Worm (Caenorhabditis elegans) whole organism, L1 larva: ENCODE measurements around the gene cest-9.1.

ENCODE experiments used
- C04F5.9 ChIP-seq: sonication (generic microtip); optimal IDR thresholded peaks from 2 replicates; lab custom pipeline; 2016; ENCODE audit warnings: missing genetic modification characterization, missing compliant biosample characterization
- C16A3.4 ChIP-seq: fragments of 150-350 bp; optimal IDR thresholded peaks from 2 replicates; lab custom pipeline; 2014; ENCODE audit warnings: missing biosample characterization, missing genetic modification characterization
- Y116A8C.19 ChIP-seq: sonication (generic microtip); optimal IDR thresholded peaks from 2 replicates; lab custom pipeline; 2016; ENCODE audit warnings: missing compliant biosample characterization, missing genetic modification characterization, borderline replicate concordance
- aha-1 ChIP-seq: fragments of 150-350 bp; optimal IDR thresholded peaks from 2 replicates; lab custom pipeline; 2014; ENCODE audit warnings: missing biosample characterization, missing genetic modification characterization
- alr-1 ChIP-seq: fragments of 200-800 bp; sonication (Bioruptor generic); optimal IDR thresholded peaks from 2 replicates; lab custom pipeline; 2018; ENCODE audit warnings: borderline replicate concordance, mild to moderate bottlenecking, missing genetic modification characterization, missing compliant biosample characterization
- blmp-1 ChIP-seq: fragments of 150-350 bp; optimal IDR thresholded peaks from 2 replicates; lab custom pipeline; 2014; ENCODE audit warnings: missing biosample characterization, missing genetic modification characterization
- ceh-63 ChIP-seq: fragments of 200-800 bp; sonication (Bioruptor generic); optimal IDR thresholded peaks from 2 replicates; lab custom pipeline; 2018; ENCODE audit warnings: mild to moderate bottlenecking, missing genetic modification characterization, missing compliant biosample characterization
- ceh-8 ChIP-seq: fragments of 200-800 bp; sonication (Bioruptor generic); optimal IDR thresholded peaks from 2 replicates; lab custom pipeline; 2018; ENCODE audit warnings: mild to moderate bottlenecking, missing genetic modification characterization, moderate library complexity, missing compliant biosample characterization
- ceh-88 ChIP-seq: fragments of 200-800 bp; sonication (Bioruptor generic); IDR thresholded peaks from 2 replicates; pipeline ENCODE4 v1.3.6; 2022; ENCODE audit warnings: missing genetic modification characterization, missing compliant biosample characterization
- ceh-90 ChIP-seq: sonication (generic microtip); optimal IDR thresholded peaks from 2 replicates; lab custom pipeline; 2016; ENCODE audit warnings: missing genetic modification characterization, missing compliant biosample characterization
- efl-1 ChIP-seq, 4 experiments: fragments of 150-350 bp; optimal IDR thresholded peaks in 3 of 4; peaks in 1 of 4; 1 replicate in 1 of 4; 2 replicates in 3 of 4; lab custom pipeline; 2014; ENCODE audit warnings: missing biosample characterization in 2 of 4, missing genetic modification characterization in 2 of 4, missing genetic modification reagents in 2 of 4
- efl-3 ChIP-seq: fragments of 200-800 bp; sonication (Bioruptor generic); optimal IDR thresholded peaks from 2 replicates; lab custom pipeline; 2018; ENCODE audit warnings: mild to moderate bottlenecking, missing genetic modification characterization, missing compliant biosample characterization
- egl-13 ChIP-seq: sonication (generic microtip); optimal IDR thresholded peaks from 2 replicates; lab custom pipeline; 2016; ENCODE audit warnings: missing genotype, missing genetic modification reagents, missing genetic modification characterization, missing compliant biosample characterization
- fkh-8 ChIP-seq: sonication (generic microtip); optimal IDR thresholded peaks from 2 replicates; lab custom pipeline; 2016; ENCODE audit warnings: mild to moderate bottlenecking, missing genetic modification characterization, missing compliant biosample characterization
- grh-1 ChIP-seq: fragments of 200-800 bp; sonication (Bioruptor generic); IDR thresholded peaks from 2 replicates; pipeline ENCODE4 v1.3.6; 2022; ENCODE audit warnings: missing genetic modification reagents, missing genetic modification characterization, missing compliant biosample characterization
- hlh-17 ChIP-seq: fragments of 200-800 bp; sonication (Bioruptor generic); optimal IDR thresholded peaks from 2 replicates; lab custom pipeline; 2018; ENCODE audit warnings: missing genetic modification characterization, mild to moderate bottlenecking, missing compliant biosample characterization, moderate library complexity, borderline replicate concordance
- hlh-4 ChIP-seq: sonication (generic microtip); optimal IDR thresholded peaks from 2 replicates; lab custom pipeline; 2016; ENCODE audit warnings: mild to moderate bottlenecking, missing genetic modification characterization, missing compliant biosample characterization
- isw-1 ChIP-seq: fragments of 200-800 bp; sonication (Bioruptor generic); IDR thresholded peaks from 2 replicates; pipeline ENCODE4 v1.3.6; 2022; ENCODE audit warnings: missing genetic modification characterization, missing compliant biosample characterization
- jun-1 ChIP-seq: fragments of 150-350 bp; optimal IDR thresholded peaks from 2 replicates; lab custom pipeline; 2014; ENCODE audit warnings: missing biosample characterization, missing genetic modification reagents, missing genetic modification characterization
- lin-14 ChIP-seq: fragments of 200-800 bp; sonication (Bioruptor generic); optimal IDR thresholded peaks from 2 replicates; lab custom pipeline; 2018; ENCODE audit warnings: mild to moderate bottlenecking, missing genetic modification characterization, moderate library complexity, missing compliant biosample characterization
- lin-15B ChIP-seq: fragments of 150-350 bp; sonication (generic microtip); optimal IDR thresholded peaks from 3 replicates; lab custom pipeline; 2014; ENCODE audit warnings: missing biosample characterization, missing genetic modification characterization
- lin-35 ChIP-seq, 2 experiments: fragments of 150-350 bp; optimal IDR thresholded peaks; 2 replicates each; lab custom pipeline; 2014; ENCODE audit warnings: missing biosample characterization in 2 of 2, missing genetic modification characterization in 2 of 2, missing genetic modification reagents in 2 of 2
- lir-3 ChIP-seq: sonication (generic microtip); optimal IDR thresholded peaks from 2 replicates; lab custom pipeline; 2016; ENCODE audit warnings: mild to moderate bottlenecking, missing genetic modification characterization, moderate library complexity, missing compliant biosample characterization; ENCODE audit not compliant: poor library complexity
- mdl-1 ChIP-seq, 2 experiments: fragments of 150-350 bp; optimal IDR thresholded peaks; 2 replicates each; lab custom pipeline; 2014 to 2017; ENCODE audit warnings: missing biosample characterization in 2 of 2, missing genetic modification characterization in 2 of 2, inconsistent platforms in 1 of 2
- mef-2 ChIP-seq: fragments of 150-350 bp; optimal IDR thresholded peaks from 2 replicates; lab custom pipeline; 2014; ENCODE audit warnings: missing biosample characterization, missing genetic modification characterization
- mep-1 ChIP-seq: fragments of 150-350 bp; optimal IDR thresholded peaks from 2 replicates; lab custom pipeline; 2014; ENCODE audit warnings: missing biosample characterization, missing genetic modification characterization
- nhr-12 ChIP-seq: sonication (generic microtip); optimal IDR thresholded peaks from 2 replicates; lab custom pipeline; 2017; ENCODE audit warnings: missing biosample characterization, missing genetic modification characterization
- nhr-19 ChIP-seq: fragments of 200-800 bp; sonication (Bioruptor generic); conservative IDR thresholded peaks from 2 replicates; pipeline ENCODE4 v1.3.6; 2022; ENCODE audit warnings: missing genetic modification characterization, missing compliant biosample characterization
- nhr-237 ChIP-seq: fragments of 150-350 bp; optimal IDR thresholded peaks from 2 replicates; lab custom pipeline; 2014; ENCODE audit warnings: missing biosample characterization, missing genetic modification characterization
- nhr-28 ChIP-seq: fragments of 150-350 bp; optimal IDR thresholded peaks from 2 replicates; lab custom pipeline; 2014; ENCODE audit warnings: missing biosample characterization, missing genetic modification characterization
- nhr-71 ChIP-seq: sonication (generic microtip); optimal IDR thresholded peaks from 2 replicates; lab custom pipeline; 2016; ENCODE audit warnings: mild to moderate bottlenecking, missing genetic modification characterization, moderate library complexity, missing compliant biosample characterization
- nhr-76 ChIP-seq: sonication (generic microtip); optimal IDR thresholded peaks from 2 replicates; lab custom pipeline; 2017; ENCODE audit warnings: missing biosample characterization, missing genetic modification characterization
- nhr-77 ChIP-seq: fragments of 150-350 bp; optimal IDR thresholded peaks from 2 replicates; lab custom pipeline; 2014; ENCODE audit warnings: missing biosample characterization, missing genetic modification characterization
- nhr-85 ChIP-seq: sonication (generic microtip); peaks from one replicate; lab custom pipeline; 2016; ENCODE audit warnings: missing genetic modification characterization, inconsistent platforms, missing compliant biosample characterization
- pag-3 ChIP-seq: sonication (generic microtip); optimal IDR thresholded peaks from 2 replicates; lab custom pipeline; 2017; ENCODE audit warnings: missing genetic modification characterization, mild to moderate bottlenecking, missing compliant biosample characterization, antibody characterized with exemption, borderline replicate concordance; ENCODE audit not compliant: insufficient read depth
- pqm-1 ChIP-seq: sonication (generic microtip); optimal IDR thresholded peaks from 3 replicates; lab custom pipeline; 2017; ENCODE audit warnings: missing biosample characterization, missing genetic modification characterization
- rnt-1 ChIP-seq: sonication (generic microtip); optimal IDR thresholded peaks from 2 replicates; lab custom pipeline; 2016; ENCODE audit warnings: mild to moderate bottlenecking, missing genetic modification characterization, moderate library complexity, missing compliant biosample characterization
- skn-1 ChIP-seq: fragments of 150-350 bp; optimal IDR thresholded peaks from 2 replicates; lab custom pipeline; 2014; ENCODE audit warnings: missing biosample characterization, missing genetic modification characterization
- snpc-4 ChIP-seq: fragments of 150-350 bp; optimal IDR thresholded peaks from 2 replicates; lab custom pipeline; 2014; ENCODE audit warnings: missing biosample characterization, missing genetic modification characterization
- snu-23 ChIP-seq: sonication (generic microtip); optimal IDR thresholded peaks from 2 replicates; lab custom pipeline; 2016; ENCODE audit warnings: missing genetic modification characterization, missing compliant biosample characterization
- sox-4 ChIP-seq: sonication (generic microtip); optimal IDR thresholded peaks from 2 replicates; lab custom pipeline; 2016; ENCODE audit warnings: missing genetic modification characterization, missing compliant biosample characterization
- sptf-1 ChIP-seq: fragments of 150-350 bp; optimal IDR thresholded peaks from 2 replicates; lab custom pipeline; 2014; ENCODE audit warnings: missing biosample characterization, missing genetic modification characterization
- sup-37 ChIP-seq: fragments of 200-800 bp; sonication (Bioruptor generic); optimal IDR thresholded peaks from 2 replicates; lab custom pipeline; 2018; ENCODE audit warnings: mild to moderate bottlenecking, missing genetic modification characterization, missing compliant biosample characterization
- swsn-7 ChIP-seq: sonication (generic microtip); optimal IDR thresholded peaks from 2 replicates; lab custom pipeline; 2016; ENCODE audit warnings: missing genetic modification characterization, missing compliant biosample characterization
- tbx-2 ChIP-seq: sonication (generic microtip); optimal IDR thresholded peaks from 2 replicates; lab custom pipeline; 2016; ENCODE audit warnings: missing genetic modification characterization, missing compliant biosample characterization
- tlp-1 ChIP-seq: fragments of 150-350 bp; optimal IDR thresholded peaks from 2 replicates; lab custom pipeline; 2014; ENCODE audit warnings: missing biosample characterization, missing genetic modification characterization
- unc-130 ChIP-seq: fragments of 150-350 bp; optimal IDR thresholded peaks from 2 replicates; lab custom pipeline; 2017; ENCODE audit warnings: missing biosample characterization, missing genetic modification characterization, inconsistent platforms
- unc-30 ChIP-seq: sonication (generic microtip); optimal IDR thresholded peaks from 2 replicates; lab custom pipeline; 2017; ENCODE audit warnings: missing biosample characterization, missing genetic modification characterization
- unc-62 ChIP-seq: fragments of 150-350 bp; optimal IDR thresholded peaks from 2 replicates; lab custom pipeline; 2014; ENCODE audit warnings: missing biosample characterization, missing genetic modification reagents, missing genetic modification characterization
- unc-86 ChIP-seq: sonication (generic microtip); optimal IDR thresholded peaks from 2 replicates; lab custom pipeline; 2016; ENCODE audit warnings: missing genetic modification characterization, missing compliant biosample characterization
- xbp-1 ChIP-seq: sonication (generic microtip); optimal IDR thresholded peaks from 2 replicates; lab custom pipeline; 2016; ENCODE audit warnings: missing genetic modification characterization, missing compliant biosample characterization
- zag-1 ChIP-seq: fragments of 150-350 bp; optimal IDR thresholded peaks from 2 replicates; lab custom pipeline; 2014; ENCODE audit warnings: missing biosample characterization, missing genetic modification characterization
- ztf-11 ChIP-seq, 2 experiments: sonication (generic microtip); optimal IDR thresholded peaks; 2 replicates each; lab custom pipeline; 2016 to 2017; ENCODE audit warnings: missing genetic modification characterization in 2 of 2, missing biosample characterization in 1 of 2, missing compliant biosample characterization in 1 of 2
- ztf-4 ChIP-seq: fragments of 150-350 bp; optimal IDR thresholded peaks from 2 replicates; lab custom pipeline; 2014; ENCODE audit warnings: missing biosample characterization, missing genetic modification characterization

Gene cest-9.1

ce11 chrX:12200577-12200976 lies 25.4 kb upstream of the cest-9.1 start:
- peak; percentile 49 for TF ChIP-seq mep-1 (tag; lab: Kevin White, UChicago)
- TF ChIP-seq ceh-88 (GFP tag; lab: Robert Waterston, UW), result no peak
- peak; percentile 9 for TF ChIP-seq mef-2
- no peak for TF ChIP-seq pqm-1
- TF ChIP-seq nhr-28 (tag; lab: Kevin White, UChicago), result no peak
- TF ChIP-seq lin-35 (GFP tag; optimal IDR thresholded peaks at IDR 0.05; lab: Kevin White, UChicago), result no peak
- peak; percentile 72 for TF ChIP-seq swsn-7 (tag; lab: Kevin White, UChicago)
- TF ChIP-seq C16A3.4 (tag; lab: Kevin White, UChicago), result no peak
- TF ChIP-seq snu-23 (GFP tag; lab: Kevin White, UChicago), result peak; percentile 39
- peak in 1 of 2 experiments; percentile 34 for TF ChIP-seq ztf-11 (tag; optimal IDR thresholded peaks at IDR 0.05; lab: Kevin White, UChicago)
- TF ChIP-seq nhr-85 (tag; lab: Kevin White, UChicago), result no peak
- TF ChIP-seq hlh-4 (tag; lab: Kevin White, UChicago), result no peak
- TF ChIP-seq aha-1, result no peak
- TF ChIP-seq mdl-1 (tag; optimal IDR thresholded peaks at IDR 0.05; lab: Kevin White, UChicago), result no peak
- no peak for TF ChIP-seq ceh-63 (GFP tag; lab: Kevin White, UChicago)
- no peak for TF ChIP-seq hlh-17
- 0 out of 2 replicates have a peak, but pooled peaks have one; percentile 10 for TF ChIP-seq nhr-19 (GFP tag; lab: Robert Waterston, UW)
- TF ChIP-seq efl-1 (optimal IDR thresholded peaks at IDR 0.05; lab: Kevin White, UChicago), result no peak
- TF ChIP-seq efl-1 (GFP tag; optimal IDR thresholded peaks at IDR 0.05 in 1 of 2; lab: Kevin White, UChicago), result no peak
- peak; percentile 0 for TF ChIP-seq xbp-1 (tag; lab: Kevin White, UChicago)
- no peak for TF ChIP-seq jun-1 (tag; lab: Kevin White, UChicago)
- no peak for TF ChIP-seq nhr-237
- TF ChIP-seq grh-1, result no peak
- TF ChIP-seq efl-3 (GFP tag; lab: Kevin White, UChicago), result no peak
- TF ChIP-seq ztf-4 (tag; lab: Kevin White, UChicago), result peak; percentile 65
- TF ChIP-seq rnt-1 (tag; lab: Kevin White, UChicago), result no peak
- TF ChIP-seq nhr-12 (tag; lab: Kevin White, UChicago), result no peak
- no peak for TF ChIP-seq lir-3
- no peak for TF ChIP-seq unc-30 (tag; lab: Kevin White, UChicago)
- peak; percentile 12 for TF ChIP-seq ceh-8 (GFP tag; lab: Kevin White, UChicago)
- peak; percentile 73 for TF ChIP-seq unc-86 (tag; lab: Kevin White, UChicago)
- peak; percentile 3 for TF ChIP-seq ceh-90 (tag; lab: Kevin White, UChicago)
- TF ChIP-seq lin-14 (GFP tag; lab: Kevin White, UChicago), result peak; percentile 85
- no peak for TF ChIP-seq skn-1 (tag; lab: Kevin White, UChicago)
- TF ChIP-seq pag-3, result no peak
- TF ChIP-seq zag-1, result no peak
- TF ChIP-seq sox-4 (tag; lab: Kevin White, UChicago), result peak; percentile 82
- peak; percentile 97 for TF ChIP-seq fkh-8
- TF ChIP-seq unc-130 (tag; lab: Kevin White, UChicago), result no peak
- TF ChIP-seq blmp-1 (tag; lab: Kevin White, UChicago), result no peak
- no peak for TF ChIP-seq alr-1 (tag; lab: Kevin White, UChicago)
- no peak for TF ChIP-seq nhr-76
- peak; percentile 86 for TF ChIP-seq nhr-71 (tag; lab: Kevin White, UChicago)
- no peak for TF ChIP-seq snpc-4
- peak; percentile 32 for TF ChIP-seq tbx-2 (tag; lab: Kevin White, UChicago)
- TF ChIP-seq sptf-1 (tag; lab: Kevin White, UChicago), result no peak
- no peak for TF ChIP-seq unc-62 (GFP tag; lab: Kevin White, UChicago)
- TF ChIP-seq Y116A8C.19, result no peak
- TF ChIP-seq lin-15B, result no peak
- no peak for TF ChIP-seq isw-1
- no peak for TF ChIP-seq sup-37 (GFP tag; lab: Kevin White, UChicago)
- no peak for TF ChIP-seq tlp-1 (tag; lab: Kevin White, UChicago)
- no peak for TF ChIP-seq C04F5.9 (tag; lab: Kevin White, UChicago)
- no peak for TF ChIP-seq nhr-77 (tag; lab: Kevin White, UChicago)
- TF ChIP-seq egl-13 (tag; lab: Kevin White, UChicago), result peak; percentile 75
